Fruit fly (Drosophila melanogaster): ENCODE measurements around the gene SmB.

SmB gene

DNA sequence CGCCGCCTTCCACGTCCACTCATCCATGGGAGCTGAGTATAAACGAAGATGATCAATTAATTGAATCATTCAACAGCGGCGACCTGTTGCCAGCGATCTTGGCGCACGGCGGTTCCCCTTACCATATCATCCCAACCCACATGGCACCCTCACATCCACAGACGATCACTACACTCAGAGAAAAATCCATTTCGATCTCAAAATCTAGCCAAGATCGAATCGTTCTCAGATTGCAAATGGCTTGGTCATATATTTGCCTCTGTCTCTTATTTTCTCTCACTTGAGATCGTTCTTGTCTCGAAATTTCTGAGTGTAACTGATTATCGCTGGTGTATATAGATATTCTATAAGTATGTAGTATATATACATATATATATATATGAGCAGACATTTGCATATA is 42.0 kb upstream of the SmB start (continued):
- TF ChIP-seq CG11085 (GFP tag; IDR thresholded peaks at IDR 0.05) (no peak; the same call in 1 of the 2 replicates), CG7372 (GFP tag; IDR thresholded peaks at IDR 0.05) (peak; percentile 62; the same call in 1 of the 2 replicates), Hsf (GFP tag; optimal IDR thresholded peaks at IDR 0.05) (no peak), NfI (GFP tag; optimal IDR thresholded peaks at IDR 0.05) (peak; percentile 63), CG6689 (GFP tag; IDR thresholded peaks at IDR 0.05) (0 out of 2 replicates have a peak, but pooled peaks have one; percentile 18), crp (GFP tag; optimal IDR thresholded peaks at IDR 0.05) (no peak), gt (GFP tag; IDR thresholded peaks at IDR 0.05) (peak; percentile 27; the same call in 1 of the 2 replicates), ato (GFP tag; IDR thresholded peaks at IDR 0.05; ENCODE audit: partially characterized antibody) (no peak), CG8290 (GFP tag; optimal IDR thresholded peaks at IDR 0.05) (no peak), CG8290 (tag; optimal IDR thresholded peaks at IDR 0.05) (peak in 1 of 2 experiments; percentile 84), lov (optimal IDR thresholded peaks at IDR 0.05) (no peak), lov (GFP tag; IDR thresholded peaks at IDR 0.05) (no peak), pan (optimal IDR thresholded peaks at IDR 0.05) (no peak), pan (GFP tag; optimal IDR thresholded peaks at IDR 0.05 in 1 of 2, IDR thresholded peaks at IDR 0.05 in 1 of 2) (peak in 1 of 2 experiments; percentile 71), CG1792 (GFP tag; optimal IDR thresholded peaks at IDR 0.05) (no peak), E2f2 (GFP tag; IDR thresholded peaks at IDR 0.05) (peak; percentile 31; the same call in 1 of the 2 replicates), grn (GFP tag; optimal IDR thresholded peaks at IDR 0.05) (no peak), CG42726 (GFP tag; IDR thresholded peaks at IDR 0.05; ENCODE audit: partially characterized antibody) (no peak), Oli (tag; optimal IDR thresholded peaks at IDR 0.05) (peak; percentile 54), CG9437 (GFP tag; optimal IDR thresholded peaks at IDR 0.05) (no peak), B-H2 (GFP tag; optimal IDR thresholded peaks at IDR 0.05) (peak; percentile 27), Hr3 (GFP tag; optimal IDR thresholded peaks at IDR 0.05) (peak; percentile 9), CG3163 (GFP tag; optimal IDR thresholded peaks at IDR 0.05) (no peak), CG1529 (GFP tag; optimal IDR thresholded peaks at IDR 0.05) (no peak), CG8478 (optimal IDR thresholded peaks at IDR 0.05) (no peak), ham (GFP tag; IDR thresholded peaks at IDR 0.05) (no peak), HLH4C (GFP tag; IDR thresholded peaks at IDR 0.05; ENCODE audit: partially characterized antibody) (no peak), chinmo (GFP tag; IDR thresholded peaks at IDR 0.05; ENCODE audit: partially characterized antibody) (no peak), run (tag; optimal IDR thresholded peaks at IDR 0.05) (no peak), CG10209 (GFP tag; optimal IDR thresholded peaks at IDR 0.05) (peak; percentile 39), mld (GFP tag; IDR thresholded peaks at IDR 0.05; ENCODE audit: partially characterized antibody) (no peak), tgo (GFP tag; IDR thresholded peaks at IDR 0.05) (peak; percentile 72; the same call in 2 of the 3 replicates), Side (GFP tag; optimal IDR thresholded peaks at IDR 0.05) (no peak), btn (GFP tag; optimal IDR thresholded peaks at IDR 0.05) (no peak), pb (GFP tag; optimal IDR thresholded peaks at IDR 0.05) (no peak), eyg (GFP tag; optimal IDR thresholded peaks at IDR 0.05) (no peak), slou (GFP tag; optimal IDR thresholded peaks at IDR 0.05) (no peak), Abd-B (GFP tag; optimal IDR thresholded peaks at IDR 0.05) (peak; percentile 35), dm (GFP tag; optimal IDR thresholded peaks at IDR 0.05) (no peak), gfzf (GFP tag; optimal IDR thresholded peaks at IDR 0.05) (no peak), CkIIα-i1 (GFP tag; IDR thresholded peaks at IDR 0.05) (no peak; the same call in 1 of the 2 replicates), so (GFP tag; IDR thresholded peaks at IDR 0.05) (peak; percentile 51; the same call in 1 of the 3 replicates), Fer3 (tag; optimal IDR thresholded peaks at IDR 0.05) (peak; percentile 69), zf30C (GFP tag; optimal IDR thresholded peaks at IDR 0.05) (peak; percentile 57), zfh2 (GFP tag; optimal IDR thresholded peaks at IDR 0.05) (peak; percentile 5), Max (GFP tag; optimal IDR thresholded peaks at IDR 0.05) (no peak), Spps (tag; optimal IDR thresholded peaks at IDR 0.05) (no peak), CG15269 (tag; optimal IDR thresholded peaks at IDR 0.05) (peak; percentile 72), da (GFP tag; optimal IDR thresholded peaks at IDR 0.05) (no peak), CG12942 (GFP tag; optimal IDR thresholded peaks at IDR 0.05) (peak; percentile 12), CTCF (GFP tag; optimal IDR thresholded peaks at IDR 0.05) (no peak), Mrtf (GFP tag; IDR thresholded peaks at IDR 0.05) (peak; percentile 70), CG30403 (GFP tag; optimal IDR thresholded peaks at IDR 0.05) (peak; percentile 59)
